Fruit fly (Drosophila melanogaster): Measurements from ENCODE around the gene CG11590.

- no peak for TF ChIP-seq CG8478 (optimal IDR thresholded peaks at IDR 0.05)
- no peak for TF ChIP-seq CTCF (optimal IDR thresholded peaks at IDR 0.05)
Observed at dm6 chrX:14186953-14187352, 13.0 kb upstream of the CG11590 start, which contains the start of gene CG12481.

Measured in S2 (cell line).